Worm (Caenorhabditis elegans) whole organism, L3 larva: ENCODE data around the gene unc-8.

Experiments
- ceh-16 ChIP-seq: sonication (generic microtip); optimal IDR thresholded peaks from 2 replicates; lab custom pipeline; 2017; ENCODE audit warnings: missing biosample characterization, missing genetic modification characterization
- lin-15B ChIP-seq: fragments of 150-350 bp; optimal IDR thresholded peaks from 2 replicates; lab custom pipeline; 2014; ENCODE audit warnings: missing biosample characterization, missing genetic modification characterization
- nfya-1 ChIP-seq: sonication (generic microtip); optimal IDR thresholded peaks from 2 replicates; lab custom pipeline; 2017; ENCODE audit warnings: missing genetic modification characterization, mild to moderate bottlenecking, missing compliant biosample characterization, antibody characterized with exemption, moderate library complexity; ENCODE audit not compliant: insufficient read depth
- nhr-28 ChIP-seq: fragments of 150-350 bp; optimal IDR thresholded peaks from 2 replicates; lab custom pipeline; 2014; ENCODE audit warnings: missing biosample characterization, missing genetic modification characterization
- pqm-1 ChIP-seq: fragments of 150-350 bp; optimal IDR thresholded peaks from 2 replicates; lab custom pipeline; 2017; ENCODE audit warnings: missing biosample characterization, missing genetic modification characterization, inconsistent platforms
- ztf-11 ChIP-seq: fragments of 150-350 bp; optimal IDR thresholded peaks from 2 replicates; lab custom pipeline; 2014; ENCODE audit warnings: missing biosample characterization, missing genetic modification characterization

ce11 chrIV:7176887-7177286 is 20.1 kb upstream of the unc-8 start, which contains the start of gene str-44:
- TF ChIP-seq nhr-28 (tag; lab: Kevin White, UChicago) (no peak), ztf-11 (tag; lab: Kevin White, UChicago) (no peak), pqm-1 (tag; lab: Kevin White, UChicago) (no peak), ceh-16 (no peak), lin-15B (tag; lab: Kevin White, UChicago) (no peak), nfya-1 (tag; lab: Kevin White, UChicago) (no peak)
